Worm (Caenorhabditis elegans): ENCODE measurements around the gene F09C6.11.

Gene F09C6.11

DNA sequence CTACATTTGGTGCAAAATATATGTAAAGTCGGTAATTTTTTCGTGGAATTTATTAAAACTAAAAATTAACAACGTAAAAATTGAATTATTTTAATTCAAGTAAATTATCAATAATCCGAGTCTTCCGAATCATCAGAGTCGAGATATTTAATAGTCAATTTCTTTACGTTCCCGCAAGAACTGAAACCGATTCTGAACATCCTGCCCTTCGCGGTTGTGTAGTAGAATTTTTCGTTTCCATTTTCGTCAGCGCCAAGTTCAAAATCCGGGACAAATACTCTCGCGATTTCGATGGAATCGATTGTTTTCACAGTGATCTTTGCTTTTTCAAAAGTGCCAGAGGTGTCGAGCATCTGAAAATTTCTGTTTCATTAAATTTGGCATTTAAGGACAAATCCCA, 37.6 kb upstream of the F09C6.11 start (continued):
- TF ChIP-seq madf-6 (GFP tag; IDR thresholded peaks at IDR 0.05) (peak; percentile 45), madf-8 (GFP tag; conservative IDR thresholded peaks at IDR 0.05) (no peak), ceh-100 (GFP tag; IDR thresholded peaks at IDR 0.05) (no peak), ztf-18 (tag; optimal IDR thresholded peaks at IDR 0.05) (no peak), sdz-38 (tag; optimal IDR thresholded peaks at IDR 0.05) (no peak), Y95B8A.8 (GFP tag; IDR thresholded peaks at IDR 0.05) (peak; percentile 64; the same call in 1 of the 2 replicates), Y53F4B.3 (GFP tag; IDR thresholded peaks at IDR 0.05) (no peak), ztf-22 (GFP tag; optimal IDR thresholded peaks at IDR 0.05) (no peak), Y79H2A.3 (GFP tag; conservative IDR thresholded peaks at IDR 0.05) (no peak), attf-6 (GFP tag; IDR thresholded peaks at IDR 0.05) (peak; percentile 89), ekl-4 (GFP tag; IDR thresholded peaks at IDR 0.05) (peak; percentile 65)

- TF ChIP-seq xnd-1 (tag; optimal IDR thresholded peaks at IDR 0.05) (no peak), lsl-1 (GFP tag; optimal IDR thresholded peaks at IDR 0.05) (peak; percentile 73)
These were observed 36.3 kb upstream of the F09C6.11 start, which contains the start of the genes fbxa-206 and Y102A5C.2 for ce11 chrV:16918378-16918777. TSS of gene fbxa-206 (minus strand) at chrV:16918478. TSS of gene Y102A5C.2 (plus strand) at chrV:16918731.

DNA sequence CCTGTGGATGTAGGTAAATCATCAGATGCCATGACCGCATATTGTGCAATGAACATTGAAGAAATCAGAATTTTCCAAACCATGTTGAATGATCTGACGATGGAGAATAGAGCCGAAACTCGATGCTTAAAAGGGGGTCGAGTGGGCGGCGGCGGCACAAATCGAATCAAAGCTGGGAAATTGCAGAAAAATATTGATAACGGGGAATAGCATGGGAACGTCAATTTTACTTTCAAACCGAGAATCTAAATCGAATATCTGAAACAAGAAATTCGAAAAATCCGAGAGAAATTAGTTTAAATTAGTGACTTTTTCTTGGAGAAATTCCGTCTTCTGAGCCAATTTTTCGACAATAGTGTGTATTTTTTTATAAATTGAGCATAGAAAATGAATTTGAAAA, 34.0 kb upstream of the F09C6.11 start, which contains the start of gene F09C6.10:
Gene F09C6.10, minus strand, starts transcription at position 101 of the 400 bp plus-strand sequence.
- TF ChIP-seq zfh-2 (GFP tag; conservative IDR thresholded peaks at IDR 0.05) (no peak), nfya-2 (GFP tag; IDR thresholded peaks at IDR 0.05) (no peak), sptf-2 (GFP tag; optimal IDR thresholded peaks at IDR 0.05) (no peak), Y56A3A.18 (GFP tag; IDR thresholded peaks at IDR 0.05) (no peak), ets-4 (GFP tag; optimal IDR thresholded peaks at IDR 0.05) (no peak), nhr-120 (GFP tag; IDR thresholded peaks at IDR 0.05) (no peak), F37B4.10 (GFP tag; IDR thresholded peaks at IDR 0.05) (no peak), egl-18 (GFP tag; IDR thresholded peaks at IDR 0.05) (no peak)

DNA sequence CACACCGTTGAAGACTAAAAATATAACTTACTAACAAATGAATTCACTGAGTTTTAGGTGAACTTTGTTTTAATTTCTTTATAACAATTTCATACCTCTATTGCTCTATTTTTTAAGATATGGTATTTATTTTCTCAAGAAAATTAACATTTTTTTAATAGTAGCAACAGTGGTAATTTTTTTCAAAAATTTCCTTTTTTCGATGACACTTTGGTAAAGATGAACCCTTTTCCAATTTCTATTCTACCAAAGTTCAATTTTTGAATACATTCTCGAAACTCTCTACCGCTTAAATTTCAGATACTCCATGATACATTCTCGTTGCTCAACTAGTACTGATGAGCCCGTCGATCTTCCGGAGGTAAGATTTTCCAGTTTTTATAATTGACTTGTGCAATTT, 29.8 kb upstream of the F09C6.11 start, which contains the start of gene nhr-116:
Gene nhr-116, plus strand, starts transcription at position 301 of the 400 bp plus-strand sequence.
- TF ChIP-seq aptf-2 (GFP tag; conservative IDR thresholded peaks at IDR 0.05), result no peak
- no peak for TF ChIP-seq madf-8 (GFP tag; conservative IDR thresholded peaks at IDR 0.05)
- no peak for TF ChIP-seq rcor-1 (GFP tag; IDR thresholded peaks at IDR 0.05)
- no peak for TF ChIP-seq dpff-1 (tag; optimal IDR thresholded peaks at IDR 0.05)
- TF ChIP-seq zim-3 (tag; optimal IDR thresholded peaks at IDR 0.05), result no peak
- TF ChIP-seq hlh-26 (GFP tag; conservative IDR thresholded peaks at IDR 0.05), result no peak
- TF ChIP-seq F39B2.1 (GFP tag; IDR thresholded peaks at IDR 0.05), result no peak
- TF ChIP-seq mel-28 (tag; optimal IDR thresholded peaks at IDR 0.05; ENCODE audit: borderline replicate concordance), result no peak
- no peak for TF ChIP-seq attf-6 (GFP tag; IDR thresholded peaks at IDR 0.05)
- no peak for TF ChIP-seq lin-26 (GFP tag; IDR thresholded peaks at IDR 0.05)
- no peak for TF ChIP-seq chd-7 (tag; optimal IDR thresholded peaks at IDR 0.05)
- no peak for TF ChIP-seq unc-130 (GFP tag; optimal IDR thresholded peaks at IDR 0.05)
- TF ChIP-seq ccch-3 (GFP tag; optimal IDR thresholded peaks at IDR 0.05), result no peak
- TF ChIP-seq ztf-18 (tag; optimal IDR thresholded peaks at IDR 0.05), result no peak
- TF ChIP-seq hlh-12 (tag; optimal IDR thresholded peaks at IDR 0.05), result no peak
- TF ChIP-seq B0261.1 (tag; optimal IDR thresholded peaks at IDR 0.05), result no peak
- TF ChIP-seq ztf-25 (GFP tag; IDR thresholded peaks at IDR 0.05), result no peak
- no peak for TF ChIP-seq lin-35 (GFP tag; optimal IDR thresholded peaks at IDR 0.05)
- no peak for TF ChIP-seq gei-17 (GFP tag; optimal IDR thresholded peaks at IDR 0.05)

Data from whole organism, young adult.